Worm (Caenorhabditis elegans) whole organism, early embryonic: ENCODE measurements around the gene fbxb-98.
"Not testable (repeated sequence)": the region's sequence is repeated elsewhere in the genome, so short reads cannot be mapped to it uniquely, and the experiment has no call there.

ENCODE experiments used
- B0310.2 ChIP-seq: sonication (generic microtip); optimal IDR thresholded peaks from 2 replicates; lab custom pipeline; 2016; ENCODE audit warnings: mild to moderate bottlenecking, missing genetic modification characterization, missing compliant biosample characterization
- F13C5.2 ChIP-seq: sonication (generic microtip); optimal IDR thresholded peaks from 2 replicates; lab custom pipeline; 2017; ENCODE audit warnings: mild to moderate bottlenecking, missing genetic modification characterization, inconsistent platforms, missing compliant biosample characterization
- aly-1 ChIP-seq: sonication (generic microtip); optimal IDR thresholded peaks from 2 replicates; lab custom pipeline; 2016; ENCODE audit warnings: missing genetic modification characterization, missing compliant biosample characterization
- ama-1 ChIP-seq: fragments of 150-350 bp; optimal IDR thresholded peaks from 2 replicates; lab custom pipeline; 2014
- ceh-13 ChIP-seq: fragments of 200-800 bp; sonication (Bioruptor generic); optimal IDR thresholded peaks from 2 replicates; lab custom pipeline; 2018; ENCODE audit warnings: mild to moderate bottlenecking, missing genetic modification characterization, missing compliant biosample characterization
- ceh-36 ChIP-seq: sonication (generic microtip); optimal IDR thresholded peaks from 2 replicates; lab custom pipeline; 2016; ENCODE audit warnings: missing genetic modification characterization, inconsistent platforms, missing compliant biosample characterization
- ets-7 ChIP-seq: sonication (generic microtip); optimal IDR thresholded peaks from 2 replicates; lab custom pipeline; 2016; ENCODE audit warnings: missing genotype, missing genetic modification characterization, missing compliant biosample characterization
- flt-1 ChIP-seq: fragments of 200-800 bp; sonication (Bioruptor generic); IDR thresholded peaks from 2 replicates; pipeline ENCODE4 v1.3.6; 2022; ENCODE audit warnings: missing genetic modification characterization, missing compliant biosample characterization
- hmbx-1 ChIP-seq: sonication (generic microtip); optimal IDR thresholded peaks from 2 replicates; lab custom pipeline; 2016; ENCODE audit warnings: mild to moderate bottlenecking, missing genetic modification characterization, missing compliant biosample characterization
- hmg-4 ChIP-seq: fragments of 200-800 bp; sonication (Bioruptor generic); optimal IDR thresholded peaks from 2 replicates; lab custom pipeline; 2018; ENCODE audit warnings: mild to moderate bottlenecking, missing genetic modification characterization, missing compliant biosample characterization
- hnd-1 ChIP-seq: sonication (generic microtip); optimal IDR thresholded peaks from 2 replicates; lab custom pipeline; 2016; ENCODE audit warnings: missing genetic modification characterization, missing compliant biosample characterization
- pes-1 ChIP-seq: fragments of 200-800 bp; sonication (Bioruptor generic); IDR thresholded peaks from 2 replicates; pipeline ENCODE4 v1.3.6; 2022; ENCODE audit warnings: missing genetic modification reagents, missing genetic modification characterization, missing compliant biosample characterization
- scrt-1 ChIP-seq: fragments of 200-800 bp; sonication (Bioruptor generic); IDR thresholded peaks from 2 replicates; pipeline ENCODE4 v1.3.6; 2022; ENCODE audit warnings: missing genetic modification characterization, missing compliant biosample characterization
- sea-1 ChIP-seq: fragments of 200-800 bp; sonication (Bioruptor generic); conservative IDR thresholded peaks from 2 replicates; pipeline ENCODE4 v1.3.6; 2022; ENCODE audit warnings: missing genetic modification characterization, missing compliant biosample characterization
- tbx-11 ChIP-seq: fragments of 200-800 bp; sonication (Bioruptor generic); IDR thresholded peaks from 2 replicates; pipeline ENCODE4 v1.3.6; 2022; ENCODE audit warnings: missing genetic modification characterization, missing compliant biosample characterization
- tbx-37 ChIP-seq: fragments of 200-800 bp; sonication (Bioruptor generic); conservative IDR thresholded peaks from 2 replicates; pipeline ENCODE4 v1.3.6; 2022; ENCODE audit warnings: missing genetic modification reagents, missing genetic modification characterization, missing compliant biosample characterization
- tra-4 ChIP-seq: sonication (generic microtip); optimal IDR thresholded peaks from 2 replicates; lab custom pipeline; 2017; ENCODE audit warnings: missing genetic modification characterization, missing compliant biosample characterization

The fbxb-98 gene

DNA sequence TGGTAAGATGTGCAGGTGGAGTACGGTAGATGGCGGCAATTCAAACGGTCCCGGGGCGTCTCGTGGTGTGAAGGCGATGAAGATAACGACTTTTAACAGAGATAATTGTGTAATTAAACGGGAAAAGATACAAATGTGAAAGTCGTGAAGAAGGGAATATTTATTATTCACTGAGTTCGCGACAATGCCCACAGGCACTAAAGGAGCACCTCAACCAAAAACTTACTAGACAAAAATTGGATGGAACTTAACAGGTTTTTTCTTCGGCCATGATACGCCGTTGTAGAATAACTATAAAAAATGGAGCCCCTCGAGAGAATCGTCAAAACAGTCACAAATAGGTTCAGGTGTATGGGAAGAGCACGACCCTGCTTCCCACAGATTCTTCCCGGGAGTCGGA lies at the start of gene fbxb-98:
Gene fbxb-98, plus strand, starts transcription at position 301 of the 400 bp plus-strand sequence.
- not testable (repeated sequence) for TF ChIP-seq tra-4 (tag; lab: Kevin White, UChicago); ama-1; ceh-13 (GFP tag; lab: Kevin White, UChicago)

DNA sequence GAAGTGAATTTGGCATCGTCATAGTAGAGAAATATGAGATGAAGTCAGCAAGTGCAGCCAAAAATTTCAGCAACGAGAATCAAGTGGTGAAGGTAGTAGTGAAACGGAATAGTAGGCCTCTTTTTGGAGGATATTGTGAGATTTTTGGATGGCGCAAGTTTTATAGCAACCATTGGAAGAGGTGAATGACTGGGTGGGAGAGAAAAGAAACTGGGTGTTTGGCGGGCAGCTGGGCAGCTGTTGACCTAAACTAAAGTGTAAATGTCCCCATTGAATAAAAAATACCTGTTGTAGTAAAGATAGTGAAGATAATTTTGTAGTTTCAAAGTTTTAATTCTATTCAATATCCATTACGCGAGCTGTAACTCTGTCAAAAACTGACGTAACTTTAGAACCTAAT lies 46.4 kb upstream of the fbxb-98 start:
- TF ChIP-seq tbx-37 (GFP tag; lab: Robert Waterston, UW) = no peak
- TF ChIP-seq F13C5.2 = no peak
- no peak for TF ChIP-seq ama-1
- no peak for TF ChIP-seq hmbx-1
- no peak for TF ChIP-seq aly-1
- no peak for TF ChIP-seq scrt-1 (GFP tag; lab: Robert Waterston, UW)
- no peak for TF ChIP-seq tra-4 (tag; lab: Kevin White, UChicago)
- no peak for TF ChIP-seq sea-1 (GFP tag; lab: Robert Waterston, UW)
- TF ChIP-seq hnd-1 (tag; lab: Kevin White, UChicago) = no peak

DNA sequence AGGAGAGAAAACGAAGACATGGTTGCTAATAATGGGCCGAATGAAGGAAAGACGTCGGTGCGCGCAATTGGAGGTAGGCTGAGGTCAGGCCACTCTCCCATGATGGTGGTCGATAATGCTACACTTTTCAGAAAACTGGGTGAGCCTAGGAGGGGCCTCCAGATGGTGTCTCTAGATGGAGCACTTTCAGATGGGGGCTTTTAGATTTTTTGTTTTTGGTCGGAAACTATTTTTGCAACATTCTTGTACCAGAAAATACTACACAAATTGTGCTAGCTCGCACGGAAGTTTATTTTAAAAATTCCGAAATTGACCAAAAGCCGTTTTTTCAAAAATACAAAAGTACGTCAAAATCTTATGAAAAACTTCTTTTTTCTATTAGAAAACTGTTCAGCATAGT lies 44.1 kb upstream of the fbxb-98 start, which contains the start of gene fbxb-10:
Gene fbxb-10, minus strand, starts transcription at position 101 of the 400 bp plus-strand sequence.
- TF ChIP-seq ceh-13 (GFP tag; lab: Kevin White, UChicago) (no peak), aly-1 (no peak), ama-1 (no peak), tra-4 (tag; lab: Kevin White, UChicago) (no peak), pes-1 (GFP tag; lab: Robert Waterston, UW) (no peak), ets-7 (tag; lab: Kevin White, UChicago) (no peak)

DNA sequence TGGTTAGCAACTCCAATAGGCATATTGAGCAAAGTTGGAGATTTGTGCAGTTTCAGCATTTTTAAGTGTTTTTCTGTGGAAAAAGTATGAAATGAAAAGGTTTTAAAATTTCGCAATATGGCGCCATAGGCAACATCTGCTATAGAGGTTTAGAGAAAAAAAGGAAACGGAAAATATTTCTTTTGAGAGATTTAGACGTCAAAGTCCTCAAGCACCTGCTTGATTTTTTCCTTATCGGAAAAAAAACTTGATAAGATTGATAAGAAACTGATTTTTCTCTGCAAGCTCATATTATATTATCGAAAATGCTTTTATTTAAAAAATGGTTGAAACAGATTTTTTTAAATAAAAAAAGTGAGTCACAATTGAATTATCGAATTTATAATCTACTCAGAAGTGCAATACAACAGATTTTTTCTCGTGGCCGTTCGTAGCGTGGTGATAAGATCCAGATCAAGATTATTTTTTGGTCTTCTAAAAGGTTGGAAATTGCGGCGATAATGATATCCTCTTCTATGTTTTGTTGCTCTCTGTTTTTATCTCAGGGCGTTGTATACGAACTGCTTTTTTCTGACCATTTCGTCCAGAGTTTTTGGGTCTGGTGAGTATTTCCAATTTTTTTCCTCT lies 42.4 kb upstream of the fbxb-98 start, which contains the start of gene fbxc-19:
Gene fbxc-19, plus strand, starts transcription at position 536 of the 627 bp plus-strand sequence.
- TF ChIP-seq hmbx-1 (no peak), ceh-36 (tag; lab: Kevin White, UChicago) (no peak), ets-7 (tag; lab: Kevin White, UChicago) (no peak), pes-1 (GFP tag; lab: Robert Waterston, UW) (no peak; the same call in 1 of the 2 replicates), tbx-37 (GFP tag; lab: Robert Waterston, UW) (no peak), tbx-11 (no peak), hmg-4 (GFP tag; lab: Kevin White, UChicago) (no peak), scrt-1 (GFP tag; lab: Robert Waterston, UW) (no peak), B0310.2 (tag; lab: Kevin White, UChicago) (no peak), F13C5.2 (no peak)

ce11 chrII:1820774-1821173 lies 41.7 kb upstream of the fbxb-98 start, which contains the start of gene fbxa-3:
TSS of gene fbxa-3 (minus strand) at chrII:1820874.
- TF ChIP-seq hmg-4 (GFP tag; lab: Kevin White, UChicago) = no peak

DNA sequence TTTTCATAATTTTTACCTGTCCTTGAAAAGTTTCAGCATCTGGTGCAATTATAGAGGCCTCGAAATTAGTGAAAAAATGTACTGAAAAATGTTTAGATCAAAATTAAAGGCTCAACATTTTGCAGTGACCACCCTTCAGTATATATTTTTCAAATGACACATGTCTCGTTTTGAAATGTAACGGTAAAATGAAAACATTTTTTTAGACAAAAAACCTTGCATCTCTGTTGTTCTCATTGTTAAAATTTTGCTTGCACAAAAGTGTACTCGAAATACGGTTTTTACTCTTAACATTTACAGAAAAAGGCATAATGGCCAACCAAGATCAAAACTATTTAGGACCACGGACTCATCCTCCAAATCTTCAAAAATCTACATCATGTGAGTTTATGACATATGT lies 38.1 kb upstream of the fbxb-98 start, which contains the start of gene math-41:
Gene math-41, plus strand, starts transcription at position 301 of the 400 bp plus-strand sequence.
- not testable (repeated sequence) for TF ChIP-seq ceh-36 (tag; lab: Kevin White, UChicago); scrt-1 (GFP tag; lab: Robert Waterston, UW); flt-1 (GFP tag; lab: Robert Waterston, UW)

DNA sequence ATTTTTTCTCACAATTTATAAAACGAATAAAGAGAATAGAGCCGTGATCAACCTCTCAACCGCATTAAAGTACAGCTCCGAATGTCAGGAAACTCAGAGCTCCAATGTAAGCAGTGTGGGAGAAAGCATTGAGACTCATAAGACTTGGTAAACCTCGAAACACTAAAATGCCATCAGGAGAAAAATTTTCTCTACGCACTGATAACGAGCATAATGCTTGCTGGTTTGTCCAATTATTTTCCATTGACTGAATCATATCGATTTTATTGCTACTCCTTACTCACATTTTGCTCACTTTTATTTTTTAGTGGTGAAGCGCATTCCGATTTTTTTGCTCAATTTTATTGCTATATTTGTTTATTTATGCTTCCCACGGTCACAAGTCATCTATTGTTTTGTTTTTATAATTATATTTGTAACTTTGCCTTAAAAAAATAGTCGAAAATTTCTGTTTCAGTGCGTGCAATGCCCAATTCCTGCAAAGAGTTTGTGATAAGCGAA lies 32.2 kb upstream of the fbxb-98 start, which contains the start of gene math-40:
Gene math-40, plus strand, starts transcription at position 451 of the 501 bp plus-strand sequence.
- TF ChIP-seq hmg-4 (GFP tag; lab: Kevin White, UChicago) (no peak), hmbx-1 (no peak), ama-1 (no peak), aly-1 (no peak), tbx-37 (GFP tag; lab: Robert Waterston, UW) (no peak), ceh-36 (tag; lab: Kevin White, UChicago) (no peak), B0310.2 (tag; lab: Kevin White, UChicago) (no peak), ets-7 (tag; lab: Kevin White, UChicago) (no peak), flt-1 (GFP tag; lab: Robert Waterston, UW) (no peak), hnd-1 (tag; lab: Kevin White, UChicago) (no peak), scrt-1 (GFP tag; lab: Robert Waterston, UW) (no peak), sea-1 (GFP tag; lab: Robert Waterston, UW) (no peak)

DNA sequence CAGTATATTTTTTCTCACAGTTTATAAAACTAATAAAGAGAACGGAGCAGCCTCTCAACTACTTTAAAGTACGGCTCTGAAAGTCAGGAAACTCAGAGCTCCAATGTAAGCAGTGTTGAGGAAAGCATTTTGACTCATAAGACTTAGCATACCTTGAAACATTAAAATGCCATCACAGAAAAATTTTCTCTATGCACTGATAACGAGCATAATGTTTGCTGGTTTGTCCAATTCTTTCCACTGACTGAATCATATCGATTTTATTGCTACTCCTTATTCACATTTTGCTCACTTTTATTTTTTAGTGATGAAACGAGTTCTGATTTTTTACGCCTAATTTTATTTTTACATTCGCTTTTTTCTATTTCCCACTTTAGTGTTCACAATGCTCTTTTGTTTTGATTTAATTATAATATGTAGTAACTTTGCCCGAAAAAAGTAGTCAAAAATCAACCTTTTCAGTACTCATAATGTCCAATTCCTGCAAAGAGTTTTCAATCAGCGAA lies 30.5 kb upstream of the fbxb-98 start, which contains the start of gene math-39:
Gene math-39, plus strand, starts transcription at position 456 of the 506 bp plus-strand sequence.
- TF ChIP-seq pes-1 (GFP tag; lab: Robert Waterston, UW) = no peak
- TF ChIP-seq hnd-1 (tag; lab: Kevin White, UChicago) = no peak
- no peak for TF ChIP-seq scrt-1 (GFP tag; lab: Robert Waterston, UW)
- TF ChIP-seq sea-1 (GFP tag; lab: Robert Waterston, UW) = no peak
- TF ChIP-seq B0310.2 (tag; lab: Kevin White, UChicago) = no peak
- TF ChIP-seq tra-4 (tag; lab: Kevin White, UChicago) = no peak
- no peak for TF ChIP-seq tbx-37 (GFP tag; lab: Robert Waterston, UW)
- TF ChIP-seq aly-1 = no peak
- TF ChIP-seq ceh-13 (GFP tag; lab: Kevin White, UChicago) = no peak
- TF ChIP-seq ama-1 = no peak
- TF ChIP-seq ceh-36 (tag; lab: Kevin White, UChicago) = no peak
- TF ChIP-seq ets-7 (tag; lab: Kevin White, UChicago) = no peak
- no peak for TF ChIP-seq flt-1 (GFP tag; lab: Robert Waterston, UW)
- no peak for TF ChIP-seq hmg-4 (GFP tag; lab: Kevin White, UChicago)
- TF ChIP-seq tbx-11 = no peak
- no peak for TF ChIP-seq F13C5.2
- no peak for TF ChIP-seq hmbx-1
